Fruit fly (Drosophila melanogaster): ENCODE results near the gene Ibf2.

The Ibf2 gene

DNA sequence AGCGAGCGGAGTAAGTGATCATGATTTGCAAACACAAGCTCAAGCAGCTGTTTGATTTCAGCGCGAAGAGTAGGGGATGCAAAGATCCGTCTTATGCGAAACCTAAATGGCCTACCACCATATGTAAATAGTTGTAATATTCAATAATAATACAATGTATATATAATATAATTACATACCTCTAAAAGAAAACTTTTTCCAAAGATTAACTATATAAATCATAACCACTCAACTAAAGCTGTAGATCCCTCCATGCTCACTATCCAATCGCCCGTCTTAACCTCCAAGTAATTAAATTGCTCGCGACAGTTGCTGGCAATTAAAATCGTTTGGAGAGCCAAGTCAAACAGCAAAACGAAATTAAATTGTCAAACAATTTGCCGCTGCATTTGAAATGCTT is 31.0 kb downstream of the Ibf2 start (continued):
- TF ChIP-seq CG4424 (GFP tag; optimal IDR thresholded peaks at IDR 0.05) (peak; percentile 71), luna (GFP tag; optimal IDR thresholded peaks at IDR 0.05) (no peak), CG16815 (GFP tag; optimal IDR thresholded peaks at IDR 0.05) (peak; percentile 51), Lpt (GFP tag; optimal IDR thresholded peaks at IDR 0.05) (no peak), odd (GFP tag; optimal IDR thresholded peaks at IDR 0.05) (peak; percentile 38), CG11093 (GFP tag; IDR thresholded peaks at IDR 0.05) (peak; percentile 35; the same call in 1 of the 3 replicates), pho (GFP tag; optimal IDR thresholded peaks at IDR 0.05) (no peak), Poxn (GFP tag; IDR thresholded peaks at IDR 0.05) (peak; percentile 63; the same call in 1 of the 2 replicates), CG10366 (GFP tag; IDR thresholded peaks at IDR 0.05) (peak; percentile 82), CG6654 (GFP tag; optimal IDR thresholded peaks at IDR 0.05) (peak; percentile 29), fru (optimal IDR thresholded peaks at IDR 0.05) (no peak), HLH54F (GFP tag; optimal IDR thresholded peaks at IDR 0.05) (peak; percentile 12), Trl (optimal IDR thresholded peaks at IDR 0.05) (no peak), Trl (GFP tag; optimal IDR thresholded peaks at IDR 0.05) (no peak), jigr1 (GFP tag; IDR thresholded peaks at IDR 0.05) (0 out of 3 replicates have a peak, but pooled peaks have one; percentile 35), CkIIα-i1 (GFP tag; IDR thresholded peaks at IDR 0.05) (0 out of 2 replicates have a peak, but pooled peaks have one; percentile 56), mld (GFP tag; IDR thresholded peaks at IDR 0.05; ENCODE audit: partially characterized antibody) (no peak), CG7372 (GFP tag; IDR thresholded peaks at IDR 0.05) (peak; percentile 69), CG7963 (GFP tag; IDR thresholded peaks at IDR 0.05; ENCODE audit: partially characterized antibody) (no peak), D19A (tag; optimal IDR thresholded peaks at IDR 0.05) (peak; percentile 63), Drgx (GFP tag; IDR thresholded peaks at IDR 0.05) (peak; percentile 95), az2 (GFP tag; optimal IDR thresholded peaks at IDR 0.05) (peak; percentile 50), zen2 (GFP tag; IDR thresholded peaks at IDR 0.05; ENCODE audit: partially characterized antibody) (no peak), CG4360 (GFP tag; IDR thresholded peaks at IDR 0.05) (no peak), kay (GFP tag; optimal IDR thresholded peaks at IDR 0.05) (peak; percentile 47), croc (GFP tag; conservative IDR thresholded peaks at IDR 0.05) (peak; percentile 15; the same call in 1 of the 3 replicates), exex (tag; optimal IDR thresholded peaks at IDR 0.05) (peak; percentile 9), gem (tag; optimal IDR thresholded peaks at IDR 0.05) (peak; percentile 89), CG2116 (GFP tag; optimal IDR thresholded peaks at IDR 0.05) (peak; percentile 9)

- TF ChIP-seq tup (GFP tag; optimal IDR thresholded peaks at IDR 0.05) (no peak), CG9609 (GFP tag; optimal IDR thresholded peaks at IDR 0.05) (no peak), pros (GFP tag; optimal IDR thresholded peaks at IDR 0.05) (peak; percentile 62), HLH3B (GFP tag; IDR thresholded peaks at IDR 0.05) (no peak), mld (GFP tag; IDR thresholded peaks at IDR 0.05; ENCODE audit: partially characterized antibody) (no peak), NC2α (GFP tag; optimal IDR thresholded peaks at IDR 0.05) (no peak), unc-4 (GFP tag; IDR thresholded peaks at IDR 0.05; ENCODE audit: partially characterized antibody) (0 out of 2 replicates have a peak, but pooled peaks have one; percentile 14), CG2116 (GFP tag; optimal IDR thresholded peaks at IDR 0.05) (no peak), CG11398 (GFP tag; optimal IDR thresholded peaks at IDR 0.05) (no peak), C15 (GFP tag; IDR thresholded peaks at IDR 0.05) (no peak), HmgZ (tag; optimal IDR thresholded peaks at IDR 0.05) (no peak), scrt (GFP tag; optimal IDR thresholded peaks at IDR 0.05) (peak; percentile 50), zf30C (GFP tag; optimal IDR thresholded peaks at IDR 0.05) (no peak), Nf-YC (tag; optimal IDR thresholded peaks at IDR 0.05) (peak; percentile 54), Atf-2 (GFP tag; optimal IDR thresholded peaks at IDR 0.05) (no peak), eve (GFP tag; optimal IDR thresholded peaks at IDR 0.05) (peak in 1 of 2 experiments; percentile 61), Ptx1 (GFP tag; IDR thresholded peaks at IDR 0.05) (no peak), ab (GFP tag; optimal IDR thresholded peaks at IDR 0.05) (peak; percentile 2), CG9727 (GFP tag; optimal IDR thresholded peaks at IDR 0.05) (no peak), CG7271 (tag; optimal IDR thresholded peaks at IDR 0.05) (no peak), ttk (GFP tag; IDR thresholded peaks at IDR 0.05) (0 out of 2 replicates have a peak, but pooled peaks have one; percentile 4), CG10543 (GFP tag; optimal IDR thresholded peaks at IDR 0.05) (peak; percentile 37), CG9437 (GFP tag; optimal IDR thresholded peaks at IDR 0.05) (no peak), CG4404 (GFP tag; IDR thresholded peaks at IDR 0.05) (no peak), vvl (GFP tag; IDR thresholded peaks at IDR 0.05) (peak; percentile 62)
These were observed 31.5 kb downstream of the Ibf2 start for dm6 chr3R:9226701-9227313.

Data from whole organism, embryonic.